Worm (Caenorhabditis elegans): ENCODE measurements around the gene Y38H8A.12.
A peak's percentile ranks its signal among the peaks of the same experiment; 100 is the strongest.

Y38H8A.12 gene

DNA sequence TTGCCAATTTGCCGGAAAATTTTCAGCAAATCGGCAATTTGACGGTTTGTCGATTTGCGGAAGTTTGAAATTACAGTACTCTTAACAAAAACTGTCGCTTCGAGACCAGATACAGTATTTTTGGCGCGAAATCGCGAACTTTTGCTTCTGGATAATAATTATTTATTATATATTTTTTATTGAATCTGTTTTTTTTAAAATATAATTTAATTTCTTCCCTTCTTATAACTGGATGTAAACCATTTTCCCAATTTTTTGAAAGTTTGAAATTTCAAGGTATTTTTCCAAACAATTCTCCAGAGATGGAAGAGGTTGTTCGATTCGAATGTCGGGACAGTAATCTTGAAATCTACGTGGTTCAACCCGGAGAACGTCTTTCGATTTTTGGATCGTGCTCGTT lies 38.6 kb downstream of the Y38H8A.12 start, which contains the start of gene nol-9:
Gene nol-9, plus strand, starts transcription at position 301 of the 400 bp plus-strand sequence.
- no peak for TF ChIP-seq egl-5 (tag; optimal IDR thresholded peaks at IDR 0.05)

DNA sequence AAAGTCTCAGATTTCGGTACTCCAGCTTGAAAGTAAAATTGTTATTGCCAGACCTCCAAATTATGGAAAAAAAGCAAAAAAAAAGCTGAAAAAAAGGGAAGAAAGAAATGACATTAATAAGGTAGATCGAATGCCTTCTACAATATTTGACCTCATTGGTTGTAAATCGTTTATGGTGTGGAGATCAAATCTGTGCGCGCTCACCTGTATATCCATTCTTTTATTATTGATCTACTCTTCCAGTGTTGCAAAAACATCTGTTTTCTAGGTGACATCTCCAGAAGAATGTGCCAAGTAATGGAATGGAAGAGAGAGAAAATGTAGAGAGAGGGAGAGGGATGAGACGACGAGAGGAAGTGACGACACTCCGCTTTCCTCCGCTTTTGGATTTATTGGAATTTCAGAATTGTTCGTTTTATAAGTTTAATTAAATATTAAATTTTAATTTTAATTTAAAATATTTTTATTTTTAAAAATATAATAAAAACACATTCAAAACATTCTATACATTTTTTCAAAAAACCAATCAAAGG lies 45.0 kb downstream of the Y38H8A.12 start, which contains the start of the genes pik-1 and aptf-2:
Gene pik-1, plus strand, starts transcription at position 303 of the 533 bp plus-strand sequence.
Gene aptf-2, minus strand, starts transcription at position 313 of the 533 bp plus-strand sequence.
- TF ChIP-seq pha-4 (tag; optimal IDR thresholded peaks at IDR 0.05) (peak; percentile 47), elt-2 (tag; optimal IDR thresholded peaks at IDR 0.05) (no peak), fkh-2 (tag; optimal IDR thresholded peaks at IDR 0.05) (no peak), hmg-11 (tag; optimal IDR thresholded peaks at IDR 0.05) (peak; percentile 8), lin-39 (tag; optimal IDR thresholded peaks at IDR 0.05) (no peak)

DNA sequence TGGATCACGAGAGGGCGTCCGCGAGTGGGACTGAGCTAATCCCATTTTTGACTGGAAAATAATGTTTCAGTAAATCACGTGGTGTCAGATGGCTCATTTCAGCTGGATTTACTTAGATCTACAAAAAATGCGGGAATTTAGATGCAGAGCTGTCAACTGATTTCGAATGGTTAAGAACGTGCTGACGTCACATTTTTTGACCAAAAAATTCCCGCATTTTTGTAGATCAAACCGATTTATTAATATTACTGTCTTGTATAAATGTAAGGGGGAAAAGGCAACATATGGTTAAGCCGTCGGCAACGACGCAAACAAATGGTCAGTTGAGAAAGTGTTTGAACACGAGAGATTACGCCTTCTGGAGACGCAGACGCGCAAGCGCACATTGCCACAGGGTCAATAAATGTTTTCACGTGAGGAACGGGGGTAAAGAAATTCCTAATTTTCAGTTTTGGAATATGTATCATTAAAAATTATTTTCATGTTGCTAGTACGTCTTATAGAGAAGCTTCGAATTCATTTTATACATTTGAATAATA lies 47.9 kb downstream of the Y38H8A.12 start, which contains the start of gene gcl-1:
Gene gcl-1, minus strand, starts transcription at position 51 of the 539 bp plus-strand sequence.
- no peak for TF ChIP-seq fos-1 (tag; optimal IDR thresholded peaks at IDR 0.05)
- TF ChIP-seq snpc-4 (tag; optimal IDR thresholded peaks at IDR 0.05) = peak; percentile 25
- TF ChIP-seq pha-4 (tag; optimal IDR thresholded peaks at IDR 0.05) = peak; percentile 62
- peak; percentile 5 for TF ChIP-seq elt-2 (tag; optimal IDR thresholded peaks at IDR 0.05)
- no peak for TF ChIP-seq unc-62 (GFP tag; optimal IDR thresholded peaks at IDR 0.05)
- TF ChIP-seq hmg-11 (tag; optimal IDR thresholded peaks at IDR 0.05) = peak; percentile 50
- no peak for TF ChIP-seq nhr-237 (tag; optimal IDR thresholded peaks at IDR 0.05)
